Fruit fly (Drosophila melanogaster) whole organism, pupa: Measurements from ENCODE around the gene Miga.

Experiments
- CG10348 ChIP-seq: fragments of 200-800 bp; sonication (Bioruptor generic); IDR thresholded peaks from 2 replicates; pipeline ENCODE4 v1.3.6; 2022; ENCODE audit warnings: missing biosample characterization, missing genetic modification characterization
- CG12605 ChIP-seq: fragments of 200-800 bp; sonication (Bioruptor generic); IDR thresholded peaks from 2 replicates; pipeline ENCODE4 v1.3.6; 2022; ENCODE audit warnings: missing biosample characterization, missing genetic modification characterization
- CG13204 ChIP-seq: fragments of 200-800 bp; sonication (Bioruptor generic); optimal IDR thresholded peaks from 2 replicates; lab custom pipeline; 2018; ENCODE audit warnings: missing biosample characterization, mild to moderate bottlenecking, missing genetic modification characterization, moderate library complexity
- CG14655 ChIP-seq: fragments of 200-800 bp; sonication (Bioruptor generic); optimal IDR thresholded peaks from 3 replicates; lab custom pipeline; 2017; ENCODE audit warnings: mild to moderate bottlenecking, missing biosample characterization, missing genetic modification reagents, missing genetic modification characterization
- CG15710 ChIP-seq: fragments of 200-800 bp; sonication (Bioruptor generic); optimal IDR thresholded peaks from 2 replicates; lab custom pipeline; 2018; ENCODE audit warnings: missing biosample characterization, mild to moderate bottlenecking, missing genetic modification characterization, moderate library complexity
- CG17806 ChIP-seq: fragments of 200-800 bp; sonication (Bioruptor generic); optimal IDR thresholded peaks from 2 replicates; lab custom pipeline; 2018; ENCODE audit warnings: missing biosample characterization, mild to moderate bottlenecking, missing genetic modification characterization, moderate library complexity
- CG32121 ChIP-seq: fragments of 200-800 bp; sonication (Bioruptor generic); IDR thresholded peaks from 2 replicates; pipeline ENCODE4 v1.3.6; 2022; ENCODE audit warnings: missing biosample characterization, missing genetic modification characterization
- CG34367 ChIP-seq: fragments of 200-800 bp; sonication (Bioruptor generic); optimal IDR thresholded peaks from 2 replicates; lab custom pipeline; 2018; ENCODE audit warnings: missing biosample characterization, mild to moderate bottlenecking, missing genetic modification characterization
- CG4496 ChIP-seq: fragments of 200-800 bp; sonication (Bioruptor generic); IDR thresholded peaks from 3 replicates; pipeline ENCODE4 v1.3.6; 2022; ENCODE audit warnings: missing biosample characterization, missing genetic modification characterization
- CG8159 ChIP-seq: fragments of 200-800 bp; sonication (Bioruptor generic); optimal IDR thresholded peaks from 3 replicates; lab custom pipeline; 2018; ENCODE audit warnings: missing biosample characterization, mild to moderate bottlenecking, missing genetic modification characterization, moderate library complexity
- CG8301 ChIP-seq: fragments of 200-800 bp; sonication (Bioruptor generic); optimal IDR thresholded peaks from 2 replicates; lab custom pipeline; 2018; ENCODE audit warnings: missing biosample characterization, mild to moderate bottlenecking, missing genetic modification characterization
- CG9948 ChIP-seq: fragments of 200-800 bp; sonication (Bioruptor generic); optimal IDR thresholded peaks from 2 replicates; lab custom pipeline; 2018; ENCODE audit warnings: missing biosample characterization, mild to moderate bottlenecking, missing genetic modification characterization, moderate library complexity
- D1 ChIP-seq: fragments of 200-800 bp; sonication (Bioruptor generic); optimal IDR thresholded peaks from 2 replicates; lab custom pipeline; 2018; ENCODE audit warnings: missing biosample characterization, mild to moderate bottlenecking, missing genetic modification characterization, moderate library complexity
- EcR ChIP-seq: fragments of 200-800 bp; sonication (Bioruptor generic); optimal IDR thresholded peaks from 3 replicates; lab custom pipeline; 2019; ENCODE audit warnings: missing biosample characterization, missing genetic modification characterization, mild to moderate bottlenecking, moderate library complexity, missing genetic modification reagents
- Ets98B ChIP-seq: fragments of 200-800 bp; sonication (Bioruptor generic); IDR thresholded peaks from 2 replicates; pipeline ENCODE4 v1.3.6; 2022; ENCODE audit warnings: missing biosample characterization, missing genetic modification characterization
- Pif1A ChIP-seq: fragments of 200-800 bp; sonication (Bioruptor generic); optimal IDR thresholded peaks from 3 replicates; lab custom pipeline; 2016; ENCODE audit warnings: missing biosample characterization, missing genetic modification characterization
- Pif1B ChIP-seq: fragments of 200-800 bp; sonication (Bioruptor generic); optimal IDR thresholded peaks from 3 replicates; lab custom pipeline; 2016; ENCODE audit warnings: missing biosample characterization, missing genetic modification characterization
- Snoo ChIP-seq: fragments of 200-800 bp; sonication (Bioruptor generic); optimal IDR thresholded peaks from 3 replicates; lab custom pipeline; 2017; ENCODE audit warnings: missing biosample characterization, mild to moderate bottlenecking, missing genetic modification characterization, inconsistent platforms
- fd96Ca ChIP-seq: fragments of 200-800 bp; sonication (Bioruptor generic); IDR thresholded peaks from 3 replicates; pipeline ENCODE4 v1.3.6; 2022; ENCODE audit warnings: missing biosample characterization, missing genetic modification characterization
- gl ChIP-seq: fragments of 200-800 bp; sonication (Bioruptor generic); optimal IDR thresholded peaks from 2 replicates; lab custom pipeline; 2018; ENCODE audit warnings: missing biosample characterization, mild to moderate bottlenecking, missing genetic modification characterization
- rn ChIP-seq: fragments of 200-800 bp; sonication (Bioruptor generic); IDR thresholded peaks from 2 replicates; pipeline ENCODE4 v1.3.6; 2022; ENCODE audit warnings: missing biosample characterization, missing genetic modification characterization

Miga gene

dm6 chrX:8416209-8416608, 21.4 kb downstream of the Miga start:
- TF ChIP-seq Ets98B (GFP tag; lab: Robert Waterston, UW) = no peak
- peak; percentile 76 for TF ChIP-seq EcR

- TF ChIP-seq CG34367 (tag; lab: Kevin White, UChicago) (no peak), D1 (no peak), fd96Ca (GFP tag; lab: Robert Waterston, UW) (no peak), gl (tag; lab: Kevin White, UChicago) (no peak), Pif1A (no peak), Pif1B (GFP tag; lab: Kevin White, UChicago) (no peak), CG13204 (GFP tag; lab: Kevin White, UChicago) (no peak), Snoo (tag; lab: Kevin White, UChicago) (no peak), Ets98B (GFP tag; lab: Robert Waterston, UW) (no peak), rn (no peak), CG8159 (tag; lab: Kevin White, UChicago) (no peak), CG32121 (GFP tag; lab: Robert Waterston, UW) (no peak)
Measured at dm6 chrX:8415605-8416004, 22.0 kb downstream of the Miga start.

dm6 chrX:8414351-8414750, 23.3 kb downstream of the Miga start:
- TF ChIP-seq CG15710 (tag; lab: Kevin White, UChicago) (no peak), gl (tag; lab: Kevin White, UChicago) (no peak), CG14655 (GFP tag; lab: Kevin White, UChicago) (no peak), CG32121 (GFP tag; lab: Robert Waterston, UW) (no peak), CG4496 (GFP tag; lab: Robert Waterston, UW) (no peak), EcR (no peak), Pif1A (no peak), D1 (no peak)

dm6 chrX:8413513-8414113, 24.0 kb downstream of the Miga start:
- TF ChIP-seq EcR (no peak), CG14655 (GFP tag; lab: Kevin White, UChicago) (no peak), CG17806 (tag; lab: Kevin White, UChicago) (no peak), CG13204 (GFP tag; lab: Kevin White, UChicago) (no peak), gl (tag; lab: Kevin White, UChicago) (no peak), Pif1B (GFP tag; lab: Kevin White, UChicago) (no peak), Ets98B (GFP tag; lab: Robert Waterston, UW) (no peak), CG15710 (tag; lab: Kevin White, UChicago) (no peak), Snoo (tag; lab: Kevin White, UChicago) (no peak), D1 (no peak)

- TF ChIP-seq CG32121 (GFP tag; lab: Robert Waterston, UW) (no peak), rn (no peak), CG14655 (GFP tag; lab: Kevin White, UChicago) (no peak), CG9948 (tag; lab: Kevin White, UChicago) (no peak), CG13204 (GFP tag; lab: Kevin White, UChicago) (no peak), Snoo (tag; lab: Kevin White, UChicago) (no peak), CG15710 (tag; lab: Kevin White, UChicago) (no peak), CG8159 (tag; lab: Kevin White, UChicago) (no peak), Pif1B (GFP tag; lab: Kevin White, UChicago) (no peak), CG17806 (tag; lab: Kevin White, UChicago) (no peak), Ets98B (GFP tag; lab: Robert Waterston, UW) (peak; percentile 26; the same call in 1 of the 2 replicates), EcR (peak; percentile 23), fd96Ca (GFP tag; lab: Robert Waterston, UW) (0 out of 3 replicates have a peak, but pooled peaks have one; percentile 13), CG10348 (GFP tag; lab: Robert Waterston, UW) (no peak), CG4496 (GFP tag; lab: Robert Waterston, UW) (0 out of 3 replicates have a peak, but pooled peaks have one; percentile 17)
- TF ChIP-seq, all 21 proteins: peak for 4
Measured at dm6 chrX:8412197-8413160, 25.1 kb downstream of the Miga start.

dm6 chrX:8411532-8411960, 26.1 kb downstream of the Miga start, which contains the start of gene lawc:
lawc (minus strand) TSS chrX:8411658.
- TF ChIP-seq Snoo (tag; lab: Kevin White, UChicago) (peak; percentile 25), fd96Ca (GFP tag; lab: Robert Waterston, UW) (peak; percentile 93), CG8301 (tag; lab: Kevin White, UChicago) (no peak), CG34367 (tag; lab: Kevin White, UChicago) (no peak), CG12605 (GFP tag; lab: Robert Waterston, UW) (peak; percentile 90), CG8159 (tag; lab: Kevin White, UChicago) (no peak), D1 (no peak), CG4496 (GFP tag; lab: Robert Waterston, UW) (peak; percentile 83), CG10348 (GFP tag; lab: Robert Waterston, UW) (no peak), EcR (peak; percentile 21), CG17806 (tag; lab: Kevin White, UChicago) (no peak), CG9948 (tag; lab: Kevin White, UChicago) (no peak), Ets98B (GFP tag; lab: Robert Waterston, UW) (peak; percentile 96), CG15710 (tag; lab: Kevin White, UChicago) (peak; percentile 0), CG14655 (GFP tag; lab: Kevin White, UChicago) (no peak), Pif1A (peak; percentile 32), rn (no peak), Pif1B (GFP tag; lab: Kevin White, UChicago) (peak; percentile 37), CG13204 (GFP tag; lab: Kevin White, UChicago) (peak; percentile 59), CG32121 (GFP tag; lab: Robert Waterston, UW) (peak; percentile 94), gl (tag; lab: Kevin White, UChicago) (no peak)
- TF ChIP-seq, all 21 proteins: peak for 11
